Worm (Caenorhabditis elegans) whole organism, L1 larva: ENCODE measurements around the gene T10D4.7.

Experiments used
- ceh-82 ChIP-seq, 3 experiments: fragments of 150-350 bp in 1 of 3; sonication (generic microtip) in 2 of 3; optimal IDR thresholded peaks; 2 replicates each; lab custom pipeline; 2014 to 2017; ENCODE audit warnings: missing biosample characterization in 3 of 3, missing genetic modification characterization in 3 of 3
- dpl-1 ChIP-seq, 3 experiments: fragments of 150-350 bp in 2 of 3; sonication (generic microtip) in 1 of 3; optimal IDR thresholded peaks; 2 replicates each; lab custom pipeline; 2014 to 2017; ENCODE audit warnings: missing biosample characterization in 3 of 3, missing genetic modification characterization in 3 of 3, missing genetic modification reagents in 3 of 3
- fkh-10 ChIP-seq: sonication (generic microtip); optimal IDR thresholded peaks from 2 replicates; lab custom pipeline; 2017; ENCODE audit warnings: missing biosample characterization, missing genetic modification reagents, missing genetic modification characterization
- jun-1 ChIP-seq: fragments of 150-350 bp; optimal IDR thresholded peaks from 2 replicates; lab custom pipeline; 2014; ENCODE audit warnings: missing biosample characterization, missing genetic modification reagents, missing genetic modification characterization
- lin-39 ChIP-seq: fragments of 150-350 bp; optimal IDR thresholded peaks from 2 replicates; lab custom pipeline; 2014; ENCODE audit warnings: missing biosample characterization, missing genetic modification reagents, missing genetic modification characterization
- nhr-90 ChIP-seq: sonication (generic microtip); optimal IDR thresholded peaks from 2 replicates; lab custom pipeline; 2016; ENCODE audit warnings: mild to moderate bottlenecking, missing genetic modification characterization, missing compliant biosample characterization; ENCODE audit not compliant: poor library complexity
- pax-3 ChIP-seq: fragments of 200-800 bp; sonication (Bioruptor generic); optimal IDR thresholded peaks from 2 replicates; lab custom pipeline; 2018; ENCODE audit warnings: mild to moderate bottlenecking, missing genetic modification characterization, moderate library complexity, missing compliant biosample characterization
- pqm-1 ChIP-seq: sonication (generic microtip); optimal IDR thresholded peaks from 3 replicates; lab custom pipeline; 2017; ENCODE audit warnings: missing biosample characterization, missing genetic modification characterization
- skn-1 ChIP-seq: fragments of 150-350 bp; optimal IDR thresholded peaks from 2 replicates; lab custom pipeline; 2014; ENCODE audit warnings: missing biosample characterization, missing genetic modification characterization
- sox-4 ChIP-seq: sonication (generic microtip); optimal IDR thresholded peaks from 2 replicates; lab custom pipeline; 2016; ENCODE audit warnings: missing genetic modification characterization, missing compliant biosample characterization
- sptf-1 ChIP-seq: fragments of 150-350 bp; optimal IDR thresholded peaks from 2 replicates; lab custom pipeline; 2014; ENCODE audit warnings: missing biosample characterization, missing genetic modification characterization
- unc-130 ChIP-seq: fragments of 150-350 bp; optimal IDR thresholded peaks from 2 replicates; lab custom pipeline; 2017; ENCODE audit warnings: missing biosample characterization, missing genetic modification characterization, inconsistent platforms

ce11 chrII:3154383-3154782 is 36.8 kb downstream of the T10D4.7 start, which contains the start of gene sri-32:
- no peak for TF ChIP-seq dpl-1 (GFP tag; optimal IDR thresholded peaks at IDR 0.05; lab: Kevin White, UChicago)
- no peak for TF ChIP-seq pqm-1 (tag; lab: Kevin White, UChicago)
- TF ChIP-seq jun-1 (tag; lab: Kevin White, UChicago): no peak
- TF ChIP-seq skn-1: no peak
- no peak for TF ChIP-seq sox-4 (tag; lab: Kevin White, UChicago)
- TF ChIP-seq pax-3 (tag; lab: Kevin White, UChicago): no peak
- no peak for TF ChIP-seq unc-130
- TF ChIP-seq ceh-82 (tag; optimal IDR thresholded peaks at IDR 0.05; lab: Kevin White, UChicago): no peak
- no peak for TF ChIP-seq lin-39
- no peak for TF ChIP-seq sptf-1 (tag; lab: Kevin White, UChicago)
- TF ChIP-seq nhr-90: no peak
- no peak for TF ChIP-seq fkh-10 (GFP tag; lab: Kevin White, UChicago)
